Fruit fly (Drosophila melanogaster): Measurements from ENCODE around the gene Hrb87F.

- no peak for TF ChIP-seq D1 (tag; optimal IDR thresholded peaks at IDR 0.05)
- no peak for TF ChIP-seq fd96Ca (GFP tag; IDR thresholded peaks at IDR 0.05)
- no peak for TF ChIP-seq CG12605 (GFP tag; IDR thresholded peaks at IDR 0.05)
Measured at dm6 chr3R:13612333-13612732, 48.0 kb downstream of the Hrb87F start, which contains the start of gene CG9757.

Measured in whole organism, pupa.